Worm (Caenorhabditis elegans) whole organism, late embryonic: ENCODE measurements around the gene F32G8.3.

Experiments
- C08G9.2 ChIP-seq: sonication (generic microtip); optimal IDR thresholded peaks from 2 replicates; lab custom pipeline; 2016; ENCODE audit warnings: mild to moderate bottlenecking, missing genetic modification characterization, moderate library complexity, missing compliant biosample characterization
- C38D4.7 ChIP-seq: fragments of 200-800 bp; sonication (Bioruptor generic); optimal IDR thresholded peaks from 2 replicates; lab custom pipeline; 2018; ENCODE audit warnings: mild to moderate bottlenecking, missing genetic modification characterization, moderate library complexity, missing compliant biosample characterization
- F13H6.1 ChIP-seq: sonication (generic microtip); optimal IDR thresholded peaks from 2 replicates; lab custom pipeline; 2016; ENCODE audit warnings: missing genetic modification characterization, missing compliant biosample characterization
- K02D7.2 ChIP-seq: sonication (generic microtip); optimal IDR thresholded peaks from 2 replicates; lab custom pipeline; 2017; ENCODE audit warnings: mild to moderate bottlenecking, missing genetic modification characterization, missing compliant biosample characterization
- ahr-1 ChIP-seq: sonication (generic microtip); optimal IDR thresholded peaks from 2 replicates; lab custom pipeline; 2016; ENCODE audit warnings: missing genetic modification characterization, missing compliant biosample characterization
- ama-1 ChIP-seq: fragments of 150-350 bp; optimal IDR thresholded peaks from 2 replicates; lab custom pipeline; 2014
- ceh-14 ChIP-seq: sonication (generic microtip); optimal IDR thresholded peaks from 2 replicates; lab custom pipeline; 2016; ENCODE audit warnings: missing genotype, missing genetic modification characterization, missing compliant biosample characterization
- ceh-18 ChIP-seq: sonication (generic microtip); optimal IDR thresholded peaks from 2 replicates; lab custom pipeline; 2016; ENCODE audit warnings: missing genetic modification characterization, missing compliant biosample characterization
- ceh-19 ChIP-seq: fragments of 200-800 bp; sonication (Bioruptor generic); optimal IDR thresholded peaks from 2 replicates; lab custom pipeline; 2018; ENCODE audit warnings: mild to moderate bottlenecking, missing genetic modification characterization, missing compliant biosample characterization
- ceh-2 ChIP-seq: sonication (generic microtip); optimal IDR thresholded peaks from 2 replicates; lab custom pipeline; 2016; ENCODE audit warnings: missing genotype, missing genetic modification characterization, missing compliant biosample characterization
- ceh-22 ChIP-seq: sonication (generic microtip); optimal IDR thresholded peaks from 2 replicates; lab custom pipeline; 2017; ENCODE audit warnings: missing biosample characterization, missing genetic modification characterization
- ceh-24 ChIP-seq: sonication (generic microtip); optimal IDR thresholded peaks from 2 replicates; lab custom pipeline; 2016; ENCODE audit warnings: mild to moderate bottlenecking, missing genetic modification characterization, missing compliant biosample characterization
- ceh-30 ChIP-seq: fragments of 150-350 bp; optimal IDR thresholded peaks from 2 replicates; lab custom pipeline; 2014; ENCODE audit warnings: missing biosample characterization, missing genetic modification characterization
- ceh-31 ChIP-seq: sonication (generic microtip); optimal IDR thresholded peaks from 2 replicates; lab custom pipeline; 2016; ENCODE audit warnings: missing genetic modification characterization, missing compliant biosample characterization
- ceh-48 ChIP-seq: sonication (generic microtip); optimal IDR thresholded peaks from 2 replicates; lab custom pipeline; 2016; ENCODE audit warnings: missing genetic modification characterization, inconsistent platforms, missing compliant biosample characterization
- ceh-6 ChIP-seq: fragments of 200-800 bp; sonication (Bioruptor generic); optimal IDR thresholded peaks from 2 replicates; lab custom pipeline; 2018; ENCODE audit warnings: mild to moderate bottlenecking, missing genetic modification characterization, missing compliant biosample characterization
- che-1 ChIP-seq: sonication (generic microtip); optimal IDR thresholded peaks from 2 replicates; lab custom pipeline; 2016; ENCODE audit warnings: mild to moderate bottlenecking, missing genetic modification characterization, missing compliant biosample characterization
- dve-1 ChIP-seq: sonication (generic microtip); optimal IDR thresholded peaks from 2 replicates; lab custom pipeline; 2017; ENCODE audit warnings: antibody characterized with exemption, mild to moderate bottlenecking, missing genetic modification characterization, missing compliant biosample characterization
- elt-2 ChIP-seq: sonication (generic microtip); optimal IDR thresholded peaks from 2 replicates; lab custom pipeline; 2016; ENCODE audit warnings: missing genetic modification reagents, missing genetic modification characterization, missing compliant biosample characterization
- elt-4 ChIP-seq: sonication (generic microtip); optimal IDR thresholded peaks from 2 replicates; lab custom pipeline; 2016; ENCODE audit warnings: missing genetic modification characterization, missing compliant biosample characterization
- ets-4 ChIP-seq: sonication (generic microtip); optimal IDR thresholded peaks from 2 replicates; lab custom pipeline; 2016; ENCODE audit warnings: missing genetic modification characterization, missing compliant biosample characterization
- eyg-1 ChIP-seq: sonication (generic microtip); optimal IDR thresholded peaks from 2 replicates; lab custom pipeline; 2016; ENCODE audit warnings: missing genotype, missing genetic modification characterization, missing compliant biosample characterization
- fax-1 ChIP-seq: sonication (generic microtip); optimal IDR thresholded peaks from 2 replicates; lab custom pipeline; 2016; ENCODE audit warnings: missing genotype, missing genetic modification characterization, missing compliant biosample characterization
- fkh-10 ChIP-seq: fragments of 150-350 bp; optimal IDR thresholded peaks from 2 replicates; lab custom pipeline; 2014; ENCODE audit warnings: missing biosample characterization, missing genetic modification reagents, missing genetic modification characterization
- fkh-6 ChIP-seq: sonication (generic microtip); optimal IDR thresholded peaks from 2 replicates; lab custom pipeline; 2016; ENCODE audit warnings: missing genetic modification characterization, missing compliant biosample characterization
- gmeb-2 ChIP-seq: sonication (generic microtip); optimal IDR thresholded peaks from 2 replicates; lab custom pipeline; 2016; ENCODE audit warnings: missing genetic modification characterization, inconsistent platforms, missing compliant biosample characterization
- hlh-13 ChIP-seq: fragments of 200-800 bp; sonication (Bioruptor generic); optimal IDR thresholded peaks from 2 replicates; lab custom pipeline; 2018; ENCODE audit warnings: mild to moderate bottlenecking, missing genetic modification characterization, missing compliant biosample characterization
- hlh-30 ChIP-seq: sonication (generic microtip); optimal IDR thresholded peaks from 2 replicates; lab custom pipeline; 2017; ENCODE audit warnings: antibody characterized with exemption, missing genetic modification characterization, missing compliant biosample characterization; ENCODE audit not compliant: insufficient read depth
- hlh-6 ChIP-seq: sonication (generic microtip); optimal IDR thresholded peaks from 2 replicates; lab custom pipeline; 2016; ENCODE audit warnings: missing genotype, missing genetic modification characterization, missing compliant biosample characterization
- hlh-8 ChIP-seq: sonication (generic microtip); optimal IDR thresholded peaks from 2 replicates; lab custom pipeline; 2016; ENCODE audit warnings: missing genotype, missing genetic modification characterization, missing compliant biosample characterization
- lim-6 ChIP-seq: sonication (generic microtip); optimal IDR thresholded peaks from 2 replicates; lab custom pipeline; 2016; ENCODE audit warnings: missing genetic modification characterization, missing compliant biosample characterization
- lin-11 ChIP-seq: fragments of 200-800 bp; sonication (Bioruptor generic); optimal IDR thresholded peaks from 2 replicates; lab custom pipeline; 2018; ENCODE audit warnings: mild to moderate bottlenecking, missing genetic modification characterization, missing compliant biosample characterization
- madf-2 ChIP-seq: sonication (generic microtip); optimal IDR thresholded peaks from 2 replicates; lab custom pipeline; 2017; ENCODE audit warnings: missing genetic modification characterization, missing compliant biosample characterization
- mec-3 ChIP-seq: sonication (generic microtip); optimal IDR thresholded peaks from 2 replicates; lab custom pipeline; 2016; ENCODE audit warnings: borderline replicate concordance, missing genetic modification characterization, missing compliant biosample characterization
- nhr-232 ChIP-seq: sonication (generic microtip); optimal IDR thresholded peaks from 2 replicates; lab custom pipeline; 2016; ENCODE audit warnings: missing genetic modification characterization, missing compliant biosample characterization
- npax-4 ChIP-seq: sonication (generic microtip); optimal IDR thresholded peaks from 2 replicates; lab custom pipeline; 2016; ENCODE audit warnings: missing genetic modification characterization, missing compliant biosample characterization
- odd-2 ChIP-seq: sonication (generic microtip); optimal IDR thresholded peaks from 2 replicates; lab custom pipeline; 2017; ENCODE audit warnings: antibody characterized with exemption, mild to moderate bottlenecking, missing genetic modification characterization, missing compliant biosample characterization
- pax-1 ChIP-seq: fragments of 150-350 bp; optimal IDR thresholded peaks from 2 replicates; lab custom pipeline; 2014; ENCODE audit warnings: missing biosample characterization, missing genetic modification characterization
- pha-2 ChIP-seq: sonication (generic microtip); optimal IDR thresholded peaks from 2 replicates; lab custom pipeline; 2017; ENCODE audit warnings: mild to moderate bottlenecking, missing genetic modification characterization, missing compliant biosample characterization
- pqm-1 ChIP-seq: sonication (generic microtip); optimal IDR thresholded peaks from 2 replicates; lab custom pipeline; 2016; ENCODE audit warnings: missing genetic modification characterization, missing compliant biosample characterization
- sox-2 ChIP-seq: fragments of 200-800 bp; sonication (Bioruptor generic); IDR thresholded peaks from 2 replicates; pipeline ENCODE4 v1.3.6; 2022; ENCODE audit warnings: missing genetic modification reagents, missing genetic modification characterization, missing compliant biosample characterization
- sox-4 ChIP-seq: sonication (generic microtip); optimal IDR thresholded peaks from 2 replicates; lab custom pipeline; 2017; ENCODE audit warnings: mild to moderate bottlenecking, missing genetic modification characterization, inconsistent platforms, missing compliant biosample characterization
- syd-9 ChIP-seq: sonication (generic microtip); optimal IDR thresholded peaks from 2 replicates; lab custom pipeline; 2016; ENCODE audit warnings: mild to moderate bottlenecking, missing genetic modification characterization, moderate library complexity, missing compliant biosample characterization
- tbx-2 ChIP-seq: sonication (generic microtip); optimal IDR thresholded peaks from 2 replicates; lab custom pipeline; 2016; ENCODE audit warnings: missing genetic modification characterization, missing compliant biosample characterization
- tbx-7 ChIP-seq: sonication (generic microtip); optimal IDR thresholded peaks from 2 replicates; lab custom pipeline; 2016; ENCODE audit warnings: missing genotype, missing genetic modification characterization, missing compliant biosample characterization
- ttx-3 ChIP-seq: sonication (generic microtip); optimal IDR thresholded peaks from 2 replicates; lab custom pipeline; 2016; ENCODE audit warnings: missing genetic modification reagents, missing genetic modification characterization, missing compliant biosample characterization
- unc-3 ChIP-seq, 2 experiments: fragments of 200-800 bp in 1 of 2; sonication (Bioruptor generic) in 1 of 2; sonication (generic microtip) in 1 of 2; conservative IDR thresholded peaks in 1 of 2; optimal IDR thresholded peaks in 1 of 2; 2 replicates each; pipeline versions ENCODE4 v1.3.6 to Lab custom; 2016 to 2022; ENCODE audit warnings: missing compliant biosample characterization in 2 of 2, missing genetic modification characterization in 2 of 2, missing genetic modification reagents in 1 of 2
- unc-42 ChIP-seq: sonication (generic microtip); optimal IDR thresholded peaks from 2 replicates; lab custom pipeline; 2016; ENCODE audit warnings: missing genotype, missing genetic modification characterization, missing compliant biosample characterization
- unc-55 ChIP-seq: sonication (generic microtip); optimal IDR thresholded peaks from 2 replicates; lab custom pipeline; 2017; ENCODE audit warnings: missing biosample characterization, missing genetic modification reagents, missing genetic modification characterization
- unc-86 ChIP-seq: sonication (generic microtip); optimal IDR thresholded peaks from 2 replicates; lab custom pipeline; 2016; ENCODE audit warnings: missing genetic modification characterization, missing compliant biosample characterization
- zip-5 ChIP-seq: sonication (generic microtip); optimal IDR thresholded peaks from 2 replicates; lab custom pipeline; 2016; ENCODE audit warnings: missing genetic modification characterization, missing compliant biosample characterization
- ztf-16 ChIP-seq: sonication (generic microtip); optimal IDR thresholded peaks from 2 replicates; lab custom pipeline; 2017; ENCODE audit warnings: missing genetic modification characterization, missing compliant biosample characterization

Gene F32G8.3

ce11 chrV:10580638-10581037, 25.5 kb upstream of the F32G8.3 start:
- TF ChIP-seq unc-42 (tag; lab: Kevin White, UChicago) = no peak
- peak; percentile 4 for TF ChIP-seq elt-2 (tag; lab: Kevin White, UChicago)

ce11 chrV:10578938-10579337, 23.8 kb upstream of the F32G8.3 start, which contains the start of the genes erh-1 and lpd-9:
TSS of gene erh-1 (minus strand) at chrV:10579141.
TSS of gene lpd-9 (plus strand) at chrV:10579305.
- TF ChIP-seq unc-55 (no peak), fax-1 (tag; lab: Kevin White, UChicago) (no peak), ceh-48 (tag; lab: Kevin White, UChicago) (no peak), ama-1 (lab: Kevin White, UChicago) (no peak), dve-1 (tag; lab: Kevin White, UChicago) (no peak), fkh-10 (GFP tag; lab: Kevin White, UChicago) (no peak), fkh-6 (tag; lab: Kevin White, UChicago) (no peak), ceh-24 (tag; lab: Kevin White, UChicago) (no peak), sox-4 (no peak), lim-6 (no peak), elt-2 (tag; lab: Kevin White, UChicago) (peak; percentile 68), F13H6.1 (no peak), ztf-16 (tag; lab: Kevin White, UChicago) (peak; percentile 29), ahr-1 (no peak), hlh-30 (tag; lab: Kevin White, UChicago) (no peak), zip-5 (peak; percentile 8), tbx-2 (tag; lab: Kevin White, UChicago) (no peak), odd-2 (no peak), ets-4 (no peak), elt-4 (tag; lab: Kevin White, UChicago) (no peak), C38D4.7 (GFP tag; lab: Kevin White, UChicago) (no peak), hlh-8 (tag; lab: Kevin White, UChicago) (no peak), syd-9 (tag; lab: Kevin White, UChicago) (no peak), lin-11 (no peak), sox-2 (GFP tag; lab: Robert Waterston, UW) (no peak), ceh-22 (tag; lab: Kevin White, UChicago) (no peak), ceh-14 (peak; percentile 43), K02D7.2 (tag; lab: Kevin White, UChicago) (no peak), ceh-31 (tag; lab: Kevin White, UChicago) (no peak), gmeb-2 (tag; lab: Kevin White, UChicago) (no peak), C08G9.2 (tag; lab: Kevin White, UChicago) (no peak), pqm-1 (no peak), nhr-232 (tag; lab: Kevin White, UChicago) (no peak), ceh-6 (GFP tag; lab: Kevin White, UChicago) (no peak), eyg-1 (tag; lab: Kevin White, UChicago) (no peak), madf-2 (tag; lab: Kevin White, UChicago) (no peak), ceh-18 (tag; lab: Kevin White, UChicago) (peak; percentile 20), tbx-7 (tag; lab: Kevin White, UChicago) (no peak), ceh-19 (GFP tag; lab: Kevin White, UChicago) (no peak), hlh-6 (tag; lab: Kevin White, UChicago) (no peak), ceh-2 (tag; lab: Kevin White, UChicago) (peak; percentile 37), unc-3 (GFP tag; conservative IDR thresholded peaks at IDR 0.05; lab: Robert Waterston, UW) (no peak), unc-3 (tag; optimal IDR thresholded peaks at IDR 0.05; lab: Kevin White, UChicago) (no peak), pha-2 (tag; lab: Kevin White, UChicago) (no peak), npax-4 (tag; lab: Kevin White, UChicago) (no peak), hlh-13 (GFP tag; lab: Kevin White, UChicago) (no peak), ceh-30 (tag; lab: Kevin White, UChicago) (no peak), ttx-3 (tag; lab: Kevin White, UChicago) (no peak), mec-3 (tag; lab: Kevin White, UChicago) (no peak), che-1 (tag; lab: Kevin White, UChicago) (peak; percentile 26), unc-86 (tag; lab: Kevin White, UChicago) (peak; percentile 23), pax-1 (peak; percentile 12)
